Worm (Caenorhabditis elegans): ENCODE results near the gene Y48A5A.1.

DNA sequence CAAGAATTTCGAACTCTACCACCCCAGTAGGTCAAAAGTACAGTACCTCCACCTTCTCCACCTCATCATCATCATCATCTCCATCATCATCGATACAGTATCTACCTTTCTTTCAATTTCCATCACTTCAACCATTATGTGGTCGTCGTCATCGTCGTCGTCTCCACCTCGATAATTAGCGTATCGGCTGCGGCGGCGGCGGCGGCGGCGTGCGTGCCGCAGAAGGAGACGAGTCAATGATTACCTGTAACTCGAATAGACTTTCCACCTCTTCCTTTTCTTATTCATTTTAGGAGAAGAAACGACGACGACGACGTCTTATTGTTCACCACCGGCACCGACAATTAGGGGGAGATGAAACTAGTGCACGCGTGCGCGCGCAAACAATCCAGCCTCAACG lies 49.7 kb upstream of the Y48A5A.1 start:
- TF ChIP-seq ztf-4 (tag; optimal IDR thresholded peaks at IDR 0.05) (no peak), elt-2 (tag; optimal IDR thresholded peaks at IDR 0.05) (no peak)

Measured in whole organism, L3 larva.